Worm (Caenorhabditis elegans) whole organism, young adult: ENCODE results near the gene R02D1.2.
A peak's percentile ranks its signal among the peaks of the same experiment; 100 is the strongest.

Experiments
- D2030.7 ChIP-seq: fragments of 200-800 bp; sonication (Bioruptor generic); IDR thresholded peaks from 2 replicates; pipeline ENCODE4 v1.3.6; 2022; ENCODE audit warnings: missing genetic modification reagents, missing genetic modification characterization, missing compliant biosample characterization
- F23B12.7 ChIP-seq: sonication (generic microtip); optimal IDR thresholded peaks from 2 replicates; lab custom pipeline; 2017; ENCODE audit warnings: missing genetic modification characterization, mild to moderate bottlenecking, missing compliant biosample characterization, antibody characterized with exemption, moderate library complexity; ENCODE audit not compliant: insufficient read depth
- F33H1.4 ChIP-seq: fragments of 200-800 bp; sonication (Bioruptor generic); IDR thresholded peaks from 2 replicates; pipeline ENCODE4 v1.3.6; 2022; ENCODE audit warnings: missing genetic modification reagents, missing genetic modification characterization, missing compliant biosample characterization
- Y56A3A.18 ChIP-seq: fragments of 200-800 bp; sonication (Bioruptor generic); IDR thresholded peaks from 2 replicates; pipeline ENCODE4 v1.3.6; 2022; ENCODE audit warnings: missing genetic modification reagents, missing genetic modification characterization, missing compliant biosample characterization
- akir-1 ChIP-seq: fragments of 200-800 bp; sonication (Bioruptor generic); optimal IDR thresholded peaks from 2 replicates; lab custom pipeline; 2018; ENCODE audit warnings: mild to moderate bottlenecking, missing genetic modification characterization, moderate library complexity, missing compliant biosample characterization
- attf-3 ChIP-seq: fragments of 200-800 bp; sonication (Bioruptor generic); conservative IDR thresholded peaks from 2 replicates; pipeline ENCODE4 v1.3.6; 2022; ENCODE audit warnings: missing genetic modification reagents, missing genetic modification characterization, missing compliant biosample characterization
- bed-1 ChIP-seq: fragments of 200-800 bp; sonication (Bioruptor generic); IDR thresholded peaks from 2 replicates; pipeline ENCODE4 v1.3.6; 2022; ENCODE audit warnings: missing genetic modification reagents, missing genetic modification characterization, missing compliant biosample characterization
- bed-2 ChIP-seq: fragments of 200-800 bp; sonication (Bioruptor generic); IDR thresholded peaks from 2 replicates; pipeline ENCODE4 v1.3.6; 2022; ENCODE audit warnings: missing genetic modification reagents, missing genetic modification characterization, missing compliant biosample characterization
- cebp-1 ChIP-seq, 2 experiments: fragments of 200-800 bp in 1 of 2; sonication (Bioruptor generic) in 1 of 2; sonication (generic microtip) in 1 of 2; IDR thresholded peaks in 1 of 2; optimal IDR thresholded peaks in 1 of 2; 2 replicates each; pipeline versions ENCODE4 v1.3.6 to Lab custom; 2017 to 2022; ENCODE audit warnings: missing compliant biosample characterization in 2 of 2, missing genetic modification characterization in 2 of 2, mild to moderate bottlenecking in 1 of 2, missing genetic modification reagents in 1 of 2, moderate library complexity in 1 of 2
- ceh-91 ChIP-seq: fragments of 200-800 bp; sonication (Bioruptor generic); IDR thresholded peaks from 2 replicates; pipeline ENCODE4 v1.3.6; 2022; ENCODE audit warnings: missing genetic modification reagents, missing genetic modification characterization, missing compliant biosample characterization
- dox-1 ChIP-seq: fragments of 200-800 bp; sonication (Bioruptor generic); IDR thresholded peaks from 2 replicates; pipeline ENCODE4 v1.3.6; 2022; ENCODE audit warnings: missing genetic modification reagents, missing genetic modification characterization, missing compliant biosample characterization
- dpl-1 ChIP-seq: fragments of 150-350 bp; optimal IDR thresholded peaks from 2 replicates; lab custom pipeline; 2014; ENCODE audit warnings: missing biosample characterization, missing genetic modification reagents, missing genetic modification characterization
- efl-1 ChIP-seq: fragments of 150-350 bp; optimal IDR thresholded peaks from 2 replicates; lab custom pipeline; 2014; ENCODE audit warnings: missing biosample characterization, missing genetic modification reagents, missing genetic modification characterization
- egrh-3 ChIP-seq: fragments of 200-800 bp; sonication (Bioruptor generic); IDR thresholded peaks from 2 replicates; pipeline ENCODE4 v1.3.6; 2022; ENCODE audit warnings: missing genetic modification reagents, missing genetic modification characterization, missing compliant biosample characterization
- ekl-4 ChIP-seq: fragments of 200-800 bp; sonication (Bioruptor generic); IDR thresholded peaks from 2 replicates; pipeline ENCODE4 v1.3.6; 2022; ENCODE audit warnings: missing genetic modification reagents, missing genetic modification characterization, missing compliant biosample characterization
- fkh-3 ChIP-seq: sonication (generic microtip); optimal IDR thresholded peaks from 2 replicates; lab custom pipeline; 2016; ENCODE audit warnings: mild to moderate bottlenecking, missing genetic modification characterization, missing compliant biosample characterization
- hmg-1.2 ChIP-seq: fragments of 200-800 bp; sonication (Bioruptor generic); IDR thresholded peaks from 2 replicates; pipeline ENCODE4 v1.3.6; 2022; ENCODE audit warnings: missing genetic modification reagents, missing genetic modification characterization, missing compliant biosample characterization
- lin-26 ChIP-seq: fragments of 200-800 bp; sonication (Bioruptor generic); IDR thresholded peaks from 2 replicates; pipeline ENCODE4 v1.3.6; 2022; ENCODE audit warnings: missing genetic modification reagents, missing genetic modification characterization, missing compliant biosample characterization
- lin-35 ChIP-seq, 3 experiments: fragments of 150-350 bp in 2 of 3; sonication (generic microtip) in 1 of 3; optimal IDR thresholded peaks; 2 replicates each; lab custom pipeline; 2014 to 2018; ENCODE audit warnings: missing biosample characterization in 3 of 3, missing genetic modification characterization in 3 of 3, missing genetic modification reagents in 3 of 3
- lin-54 ChIP-seq: fragments of 200-800 bp; sonication (Bioruptor generic); optimal IDR thresholded peaks from 2 replicates; lab custom pipeline; 2018; ENCODE audit warnings: mild to moderate bottlenecking, missing genetic modification characterization, missing compliant biosample characterization
- lsl-1 ChIP-seq: fragments of 200-800 bp; sonication (Bioruptor generic); optimal IDR thresholded peaks from 2 replicates; lab custom pipeline; 2018; ENCODE audit warnings: mild to moderate bottlenecking, missing genetic modification characterization, moderate library complexity, missing compliant biosample characterization
- madf-6 ChIP-seq: fragments of 200-800 bp; sonication (Bioruptor generic); IDR thresholded peaks from 2 replicates; pipeline ENCODE4 v1.3.6; 2022; ENCODE audit warnings: missing genetic modification reagents, missing genetic modification characterization, missing compliant biosample characterization
- madf-8 ChIP-seq: fragments of 200-800 bp; sonication (Bioruptor generic); conservative IDR thresholded peaks from 2 replicates; pipeline ENCODE4 v1.3.6; 2022; ENCODE audit warnings: missing genetic modification reagents, missing genetic modification characterization, missing compliant biosample characterization
- mcd-1 ChIP-seq: fragments of 200-800 bp; sonication (Bioruptor generic); IDR thresholded peaks from 2 replicates; pipeline ENCODE4 v1.3.6; 2022; ENCODE audit warnings: missing genetic modification reagents, missing genetic modification characterization, missing compliant biosample characterization
- mel-28 ChIP-seq: sonication (generic microtip); optimal IDR thresholded peaks from 2 replicates; lab custom pipeline; 2016; ENCODE audit warnings: borderline replicate concordance, mild to moderate bottlenecking, missing genetic modification characterization, missing compliant biosample characterization
- nfya-2 ChIP-seq: fragments of 200-800 bp; sonication (Bioruptor generic); IDR thresholded peaks from 2 replicates; pipeline ENCODE4 v1.3.6; 2022; ENCODE audit warnings: missing genetic modification reagents, missing genetic modification characterization, missing compliant biosample characterization
- nfyb-1 ChIP-seq: fragments of 200-800 bp; sonication (Bioruptor generic); IDR thresholded peaks from 2 replicates; pipeline ENCODE4 v1.3.6; 2022; ENCODE audit warnings: missing genetic modification reagents, missing genetic modification characterization, missing compliant biosample characterization
- nhr-80 ChIP-seq: sonication (generic microtip); optimal IDR thresholded peaks from 2 replicates; lab custom pipeline; 2016; ENCODE audit warnings: missing genetic modification characterization, missing compliant biosample characterization
- nhr-90 ChIP-seq: sonication (generic microtip); optimal IDR thresholded peaks from 2 replicates; lab custom pipeline; 2016; ENCODE audit warnings: missing genotype, mild to moderate bottlenecking, missing genetic modification characterization, missing compliant biosample characterization
- pbrm-1 ChIP-seq: fragments of 200-800 bp; sonication (Bioruptor generic); IDR thresholded peaks from 2 replicates; pipeline ENCODE4 v1.3.6; 2022; ENCODE audit warnings: missing genetic modification reagents, missing genetic modification characterization, missing compliant biosample characterization
- rcor-1 ChIP-seq: fragments of 200-800 bp; sonication (Bioruptor generic); IDR thresholded peaks from 2 replicates; pipeline ENCODE4 v1.3.6; 2022; ENCODE audit warnings: missing genetic modification reagents, missing genetic modification characterization, missing compliant biosample characterization
- snpc-1.1 ChIP-seq: sonication (generic microtip); optimal IDR thresholded peaks from 2 replicates; lab custom pipeline; 2017; ENCODE audit warnings: missing genetic modification characterization, mild to moderate bottlenecking, missing compliant biosample characterization, antibody characterized with exemption, moderate library complexity, missing genotype, missing genetic modification reagents; ENCODE audit not compliant: insufficient read depth
- snpc-1.3 ChIP-seq: sonication (generic microtip); optimal IDR thresholded peaks from 2 replicates; lab custom pipeline; 2017; ENCODE audit warnings: missing genetic modification characterization, mild to moderate bottlenecking, missing compliant biosample characterization, antibody characterized with exemption, moderate library complexity, missing genotype, missing genetic modification reagents; ENCODE audit not compliant: insufficient read depth
- snpc-3.4 ChIP-seq: sonication (generic microtip); optimal IDR thresholded peaks from 2 replicates; lab custom pipeline; 2017; ENCODE audit warnings: missing genetic modification characterization, mild to moderate bottlenecking, missing compliant biosample characterization, antibody characterized with exemption, moderate library complexity, missing genotype, missing genetic modification reagents
- snpc-4 ChIP-seq, 5 experiments: fragments of 150-350 bp in 1 of 5; sonication (generic microtip) in 4 of 5; optimal IDR thresholded peaks; 2 replicates each; lab custom pipeline; 2014 to 2018; ENCODE audit warnings: missing genetic modification characterization in 5 of 5, missing biosample characterization in 3 of 5, antibody characterized with exemption in 2 of 5, mild to moderate bottlenecking in 2 of 5, missing compliant biosample characterization in 2 of 5, missing genotype in 2 of 5, moderate library complexity in 2 of 5, missing genetic modification reagents in 1 of 5
- tbp1 ChIP-seq: fragments of 200-800 bp; sonication (Bioruptor generic); optimal IDR thresholded peaks from 2 replicates; lab custom pipeline; 2018; ENCODE audit warnings: mild to moderate bottlenecking, missing genetic modification characterization, missing compliant biosample characterization
- xnd-1 ChIP-seq: sonication (generic microtip); optimal IDR thresholded peaks from 2 replicates; lab custom pipeline; 2016; ENCODE audit warnings: missing genotype, missing genetic modification reagents, missing genetic modification characterization, missing compliant biosample characterization
- zfh-2 ChIP-seq: fragments of 200-800 bp; sonication (Bioruptor generic); conservative IDR thresholded peaks from 2 replicates; pipeline ENCODE4 v1.3.6; 2022; ENCODE audit warnings: missing genetic modification reagents, missing genetic modification characterization, missing compliant biosample characterization

The R02D1.2 gene

ce11 chrV:4346799-4347198, 24.2 kb upstream of the R02D1.2 start, which contains the start of gene mcm-7:
mcm-7 (plus strand) TSS chrV:4347166.
- peak; percentile 30 for TF ChIP-seq tbp1 (GFP tag; lab: Kevin White, UChicago)
- TF ChIP-seq ekl-4 (GFP tag; lab: Robert Waterston, UW): no peak
- peak; percentile 62 for TF ChIP-seq xnd-1 (tag; lab: Kevin White, UChicago)
- TF ChIP-seq ceh-91: peak; percentile 74
- no peak for TF ChIP-seq Y56A3A.18 (GFP tag; lab: Robert Waterston, UW)
- TF ChIP-seq bed-2 (GFP tag; lab: Robert Waterston, UW): no peak
- TF ChIP-seq nhr-80: no peak
- peak; percentile 45 for TF ChIP-seq F23B12.7 (tag; lab: Kevin White, UChicago)
- TF ChIP-seq nhr-90 (tag; lab: Kevin White, UChicago): no peak
- peak; percentile 77 for TF ChIP-seq dox-1 (GFP tag; lab: Robert Waterston, UW)
- TF ChIP-seq fkh-3 (tag; lab: Kevin White, UChicago): no peak
- peak; percentile 70 for TF ChIP-seq egrh-3 (GFP tag; lab: Robert Waterston, UW)
- TF ChIP-seq nfyb-1 (GFP tag; lab: Robert Waterston, UW): no peak
- peak; percentile 91 for TF ChIP-seq madf-6 (GFP tag; lab: Robert Waterston, UW)
- TF ChIP-seq mel-28 (tag; lab: Kevin White, UChicago): no peak
- TF ChIP-seq attf-3 (GFP tag; lab: Robert Waterston, UW): 0 out of 2 replicates have a peak, but pooled peaks have one; percentile 33
- TF ChIP-seq dpl-1 (GFP tag; lab: Kevin White, UChicago): peak; percentile 79
- TF ChIP-seq snpc-1.1 (tag; lab: Kevin White, UChicago): peak; percentile 30
- TF ChIP-seq efl-1 (GFP tag; lab: Kevin White, UChicago): peak; percentile 93
- TF ChIP-seq mcd-1 (GFP tag; lab: Robert Waterston, UW): peak; percentile 51; the same call in 1 of the 2 replicates
- TF ChIP-seq hmg-1.2 (GFP tag; lab: Robert Waterston, UW): peak; percentile 59
- TF ChIP-seq bed-1 (GFP tag; lab: Robert Waterston, UW): no peak
- no peak for TF ChIP-seq zfh-2 (GFP tag; lab: Robert Waterston, UW)
- peak; percentile 64 for TF ChIP-seq lsl-1
- TF ChIP-seq D2030.7 (GFP tag; lab: Robert Waterston, UW): peak; percentile 58
- TF ChIP-seq nfya-2 (GFP tag; lab: Robert Waterston, UW): no peak
- TF ChIP-seq akir-1: no peak
- peak; percentile 76 for TF ChIP-seq madf-8
- peak; percentile 86 for TF ChIP-seq lin-54
- TF ChIP-seq F33H1.4 (GFP tag; lab: Robert Waterston, UW): peak; percentile 93
- TF ChIP-seq lin-26 (GFP tag; lab: Robert Waterston, UW): no peak
- no peak for TF ChIP-seq cebp-1 (GFP tag; IDR thresholded peaks at IDR 0.05; lab: Robert Waterston, UW)
- TF ChIP-seq cebp-1 (tag; optimal IDR thresholded peaks at IDR 0.05; lab: Kevin White, UChicago): peak; percentile 41
- TF ChIP-seq snpc-3.4 (tag; lab: Kevin White, UChicago): peak; percentile 53
- peak; percentile 27 for TF ChIP-seq snpc-1.3 (tag; lab: Kevin White, UChicago)
- 0 out of 2 replicates have a peak, but pooled peaks have one; percentile 47 for TF ChIP-seq pbrm-1 (GFP tag; lab: Robert Waterston, UW)
- TF ChIP-seq snpc-4 (GFP tag; optimal IDR thresholded peaks at IDR 0.05; lab: Kevin White, UChicago): no peak
- TF ChIP-seq snpc-4 (tag; optimal IDR thresholded peaks at IDR 0.05; lab: Kevin White, UChicago): peak in 2 of 4 experiments; percentile 49 to 59
- peak; percentile 17 to 84 (median 37) for TF ChIP-seq lin-35 (GFP tag; optimal IDR thresholded peaks at IDR 0.05; lab: Kevin White, UChicago)
- peak; percentile 57; the same call in 1 of the 2 replicates for TF ChIP-seq rcor-1 (GFP tag; lab: Robert Waterston, UW)
- TF ChIP-seq, all 124 proteins: peak for 25
